Worm (Caenorhabditis elegans) whole organism, L4 larva: Measurements from ENCODE around the gene Y66A7A.4.

Source experiments
- F49E8.2 ChIP-seq: sonication (generic microtip); optimal IDR thresholded peaks from 2 replicates; lab custom pipeline; 2016; ENCODE audit warnings: missing compliant biosample characterization, mild to moderate bottlenecking, missing genetic modification characterization, borderline replicate concordance
- T26A8.4 ChIP-seq: fragments of 200-800 bp; sonication (Bioruptor generic); IDR thresholded peaks from 2 replicates; pipeline ENCODE4 v1.3.6; 2022; ENCODE audit warnings: missing genetic modification characterization, missing compliant biosample characterization
- dve-1 ChIP-seq: sonication (generic microtip); optimal IDR thresholded peaks from 2 replicates; lab custom pipeline; 2017; ENCODE audit warnings: antibody characterized with exemption, mild to moderate bottlenecking, missing genetic modification characterization, missing compliant biosample characterization; ENCODE audit not compliant: insufficient read depth
- jun-1 ChIP-seq: fragments of 150-350 bp; optimal IDR thresholded peaks from 2 replicates; lab custom pipeline; 2014; ENCODE audit warnings: missing biosample characterization, missing genetic modification reagents, missing genetic modification characterization
- lin-39 ChIP-seq: fragments of 150-350 bp; optimal IDR thresholded peaks from 2 replicates; lab custom pipeline; 2014; ENCODE audit warnings: missing biosample characterization, missing genetic modification reagents, missing genetic modification characterization
- lir-3 ChIP-seq: sonication (generic microtip); optimal IDR thresholded peaks from 2 replicates; lab custom pipeline; 2016; ENCODE audit warnings: mild to moderate bottlenecking, missing genetic modification characterization, missing compliant biosample characterization
- mdl-1 ChIP-seq, 2 experiments: fragments of 150-350 bp in 1 of 2; sonication (generic microtip) in 1 of 2; optimal IDR thresholded peaks; 2 replicates each; lab custom pipeline; 2014 to 2017; ENCODE audit warnings: missing biosample characterization in 2 of 2, missing genetic modification characterization in 2 of 2
- tag-97 ChIP-seq: fragments of 200-800 bp; sonication (Bioruptor generic); IDR thresholded peaks from 2 replicates; pipeline ENCODE4 v1.3.6; 2022; ENCODE audit warnings: missing genetic modification characterization, missing compliant biosample characterization

ce11 chrIII:11609568-11609967 lies 2.8 kb upstream of the Y66A7A.4 start, which contains the start of gene Y66D12A.30:
- TF ChIP-seq F49E8.2 (tag; lab: Kevin White, UChicago): no peak
- TF ChIP-seq jun-1 (tag; lab: Kevin White, UChicago): no peak
- TF ChIP-seq dve-1 (tag; lab: Kevin White, UChicago): no peak
- TF ChIP-seq lin-39: no peak
- no peak for TF ChIP-seq mdl-1 (tag; optimal IDR thresholded peaks at IDR 0.05; lab: Kevin White, UChicago)
- no peak for TF ChIP-seq lir-3 (tag; lab: Kevin White, UChicago)
- TF ChIP-seq tag-97: no peak
- TF ChIP-seq T26A8.4 (GFP tag; lab: Robert Waterston, UW): no peak
